Worm (Caenorhabditis elegans) whole organism, L4/young adult: Measurements from ENCODE around the gene mtch-1.

ENCODE experiments used
- dao-5 ChIP-seq: sonication (generic microtip); optimal IDR thresholded peaks from 2 replicates; lab custom pipeline; 2016; ENCODE audit warnings: missing genotype, missing genetic modification characterization, moderate library complexity, missing compliant biosample characterization
- him-1 ChIP-seq: sonication (generic microtip); optimal IDR thresholded peaks from 2 replicates; lab custom pipeline; 2016; ENCODE audit warnings: missing genotype, missing genetic modification reagents, missing genetic modification characterization, missing compliant biosample characterization

DNA sequence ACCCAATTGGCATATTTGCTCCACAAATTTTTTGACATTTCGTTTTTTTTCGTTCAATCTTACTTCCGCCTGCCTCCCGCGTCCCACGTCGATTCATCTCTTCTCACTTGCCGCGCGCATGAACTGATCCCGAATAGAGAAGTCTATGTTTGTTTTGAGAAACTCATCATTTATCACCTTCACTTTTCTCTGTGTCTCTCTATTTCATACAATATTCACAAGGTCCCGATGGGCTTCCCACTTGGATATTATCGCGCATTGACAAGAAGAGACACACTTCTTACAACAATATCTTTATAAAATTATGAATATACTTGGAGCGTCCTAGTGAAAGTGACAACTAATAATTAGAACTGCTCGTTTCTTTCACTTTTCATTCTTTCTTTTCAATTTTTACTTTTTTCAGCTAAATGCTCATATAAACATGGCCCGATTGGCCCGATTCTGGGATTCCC is 15.4 kb downstream of the mtch-1 start, which contains the start of gene insc-1:
- TF ChIP-seq him-1 (tag; lab: Kevin White, UChicago) (no peak), dao-5 (tag; lab: Kevin White, UChicago) (no peak)
